Worm (Caenorhabditis elegans): Measurements from ENCODE around the gene Y43H11AL.1.

The Y43H11AL.1 gene

DNA sequence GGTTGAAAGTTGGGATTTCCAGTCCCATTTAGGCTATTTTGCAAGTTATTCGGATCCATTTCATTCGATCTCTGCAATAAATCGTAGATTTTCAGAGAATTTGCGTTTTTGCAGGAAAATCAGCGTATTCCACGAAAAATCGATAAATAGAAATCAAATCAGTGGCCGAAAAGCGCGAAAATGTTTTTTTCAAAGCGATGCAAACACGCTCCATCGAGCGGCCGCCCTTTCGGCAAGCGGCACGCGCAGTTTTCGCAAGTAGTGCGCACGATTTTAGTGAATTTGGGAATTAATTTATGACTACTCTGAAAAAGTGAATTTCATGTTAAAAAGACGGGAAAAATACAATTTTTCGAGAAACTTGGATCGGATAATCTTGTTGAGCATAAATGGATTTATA lies 22.6 kb upstream of the Y43H11AL.1 start (continued):
- TF ChIP-seq nhr-237 (tag; optimal IDR thresholded peaks at IDR 0.05) (peak; percentile 75), ceh-82 (tag; optimal IDR thresholded peaks at IDR 0.05) (peak; percentile 89)

DNA sequence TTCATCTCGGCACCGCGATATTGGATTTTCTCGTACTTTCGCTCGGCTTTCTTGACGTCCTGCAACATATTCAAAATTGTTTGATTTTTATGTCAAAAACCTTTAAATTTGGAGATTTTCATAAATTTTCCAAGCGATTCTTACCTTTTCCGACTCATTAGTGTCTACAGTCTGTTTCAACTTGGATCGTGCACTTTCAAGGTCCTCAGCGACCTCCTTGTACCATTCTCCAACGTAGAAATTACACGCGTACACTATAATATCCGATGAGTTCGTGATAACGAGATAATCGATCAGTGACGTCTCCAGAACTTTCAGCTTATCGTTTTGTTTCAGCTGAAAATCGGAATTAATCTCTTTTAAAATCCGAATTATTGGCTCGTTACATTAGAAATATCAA lies 15.2 kb upstream of the Y43H11AL.1 start:
- no peak for TF ChIP-seq gmeb-1 (tag; optimal IDR thresholded peaks at IDR 0.05)
- no peak for TF ChIP-seq nhr-237 (tag; optimal IDR thresholded peaks at IDR 0.05)
- no peak for TF ChIP-seq unc-62 (GFP tag; optimal IDR thresholded peaks at IDR 0.05)
- TF ChIP-seq skn-1 (tag; optimal IDR thresholded peaks at IDR 0.05) = no peak
- TF ChIP-seq nhr-21 (tag; optimal IDR thresholded peaks at IDR 0.05) = no peak
- no peak for TF ChIP-seq lin-11 (tag; optimal IDR thresholded peaks at IDR 0.05)
- TF ChIP-seq nhr-77 (tag; optimal IDR thresholded peaks at IDR 0.05) = no peak
- no peak for TF ChIP-seq nhr-10 (tag; optimal IDR thresholded peaks at IDR 0.05)
- TF ChIP-seq mab-5 (tag; optimal IDR thresholded peaks at IDR 0.05) = no peak
- no peak for TF ChIP-seq ztf-4 (tag; optimal IDR thresholded peaks at IDR 0.05)
- TF ChIP-seq crh-2 (tag; optimal IDR thresholded peaks at IDR 0.05) = no peak
- TF ChIP-seq mbf-1 (tag; optimal IDR thresholded peaks at IDR 0.05) = no peak
- no peak for TF ChIP-seq peb-1 (tag; optimal IDR thresholded peaks at IDR 0.05)

- peak; percentile 88 for TF ChIP-seq skn-1 (tag; optimal IDR thresholded peaks at IDR 0.05)
- TF ChIP-seq gmeb-1 (tag; optimal IDR thresholded peaks at IDR 0.05) = peak; percentile 18
- peak; percentile 95 for TF ChIP-seq fos-1 (tag; optimal IDR thresholded peaks at IDR 0.05)
- no peak for TF ChIP-seq elt-3 (tag; optimal IDR thresholded peaks at IDR 0.05)
- TF ChIP-seq crh-2 (tag; optimal IDR thresholded peaks at IDR 0.05) = peak; percentile 47
- no peak for TF ChIP-seq unc-39 (tag; optimal IDR thresholded peaks at IDR 0.05)
- TF ChIP-seq lin-39 (tag; optimal IDR thresholded peaks at IDR 0.05) = no peak
- TF ChIP-seq mbf-1 (tag; optimal IDR thresholded peaks at IDR 0.05) = no peak
Observed at ce11 chrII:240043-240442, 7.5 kb upstream of the Y43H11AL.1 start.

DNA sequence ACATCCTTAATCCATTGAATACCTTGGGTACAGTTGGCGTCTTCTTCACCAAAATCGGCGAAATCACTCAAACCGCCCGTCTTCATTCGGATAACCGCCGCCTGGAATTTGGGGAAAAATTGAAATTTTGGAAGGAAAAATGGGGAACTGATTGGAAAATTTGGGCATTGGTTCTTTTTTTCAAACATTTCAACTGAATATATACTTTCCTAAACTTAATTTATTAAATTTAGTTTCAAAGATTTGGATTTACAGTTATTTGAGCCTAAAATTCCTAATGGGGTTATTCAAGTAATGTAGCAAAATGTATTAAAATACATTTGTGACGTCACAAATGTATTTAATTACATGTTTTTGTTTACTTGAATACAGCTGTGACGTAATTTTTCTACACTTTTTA lies 5.2 kb upstream of the Y43H11AL.1 start, which contains the start of gene laat-1:
Gene laat-1, minus strand, starts transcription at position 101 of the 400 bp plus-strand sequence.
- TF ChIP-seq mab-5 (tag; optimal IDR thresholded peaks at IDR 0.05) (no peak), ceh-16 (tag; optimal IDR thresholded peaks at IDR 0.05) (no peak), ztf-11 (tag; optimal IDR thresholded peaks at IDR 0.05) (no peak), sma-3 (GFP tag; optimal IDR thresholded peaks at IDR 0.05) (no peak), egl-27 (tag; optimal IDR thresholded peaks at IDR 0.05) (no peak), nhr-10 (tag; optimal IDR thresholded peaks at IDR 0.05) (no peak), lin-11 (tag; optimal IDR thresholded peaks at IDR 0.05) (no peak), unc-55 (GFP tag; optimal IDR thresholded peaks at IDR 0.05) (no peak), snpc-4 (tag; optimal IDR thresholded peaks at IDR 0.05) (no peak), alr-1 (tag; optimal IDR thresholded peaks at IDR 0.05) (no peak), peb-1 (tag; optimal IDR thresholded peaks at IDR 0.05) (no peak), gmeb-1 (tag; optimal IDR thresholded peaks at IDR 0.05) (no peak)

DNA sequence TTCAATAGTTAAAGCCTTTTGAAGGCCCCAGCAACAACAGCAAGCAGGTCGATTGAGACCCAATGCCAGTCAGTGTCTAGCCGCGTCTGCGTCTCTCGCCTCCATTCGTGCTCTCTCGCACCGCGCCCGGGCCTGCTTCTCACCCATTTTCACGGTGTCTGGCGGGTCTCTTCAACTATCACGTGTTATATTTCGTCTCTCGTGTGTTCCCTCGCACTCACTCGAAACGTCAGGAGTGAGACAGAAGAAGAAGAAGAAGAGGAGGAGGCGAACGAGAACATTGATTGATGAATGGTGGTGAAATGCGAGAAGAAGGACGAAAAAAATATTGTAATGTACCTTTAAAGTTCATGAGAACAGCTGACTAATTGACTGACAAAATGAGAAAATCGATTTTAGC lies 11.3 kb downstream of the Y43H11AL.1 start:
- TF ChIP-seq nhr-12 (tag; optimal IDR thresholded peaks at IDR 0.05) = no peak
- TF ChIP-seq lin-13 (GFP tag; optimal IDR thresholded peaks at IDR 0.05) = peak; percentile 63
- TF ChIP-seq nhr-25 (tag; optimal IDR thresholded peaks at IDR 0.05) = peak; percentile 92
- TF ChIP-seq lsy-2 (tag; optimal IDR thresholded peaks at IDR 0.05) = peak in 1 of 2 experiments; percentile 75
- TF ChIP-seq crh-2 (tag; optimal IDR thresholded peaks at IDR 0.05) = peak; percentile 76
- peak; percentile 75 for TF ChIP-seq sma-3 (GFP tag; optimal IDR thresholded peaks at IDR 0.05)
- TF ChIP-seq zag-1 (tag; optimal IDR thresholded peaks at IDR 0.05) = peak; percentile 62
- peak; percentile 15 for TF ChIP-seq snpc-4 (tag; optimal IDR thresholded peaks at IDR 0.05)
- TF ChIP-seq blmp-1 (tag; optimal IDR thresholded peaks at IDR 0.05; ENCODE audit: insufficient read depth) = peak; percentile 38
- TF ChIP-seq aly-2 (tag; optimal IDR thresholded peaks at IDR 0.05) = no peak
- TF ChIP-seq Y55F3AM.14 (GFP tag; optimal IDR thresholded peaks at IDR 0.05) = peak; percentile 58
- TF ChIP-seq nhr-23 (tag; optimal IDR thresholded peaks at IDR 0.05) = no peak
- no peak for TF ChIP-seq nhr-11 (tag; optimal IDR thresholded peaks at IDR 0.05)
- peak; percentile 68 for TF ChIP-seq unc-62 (GFP tag; optimal IDR thresholded peaks at IDR 0.05)
- no peak for TF ChIP-seq ztf-1 (GFP tag; conservative IDR thresholded peaks at IDR 0.05)
- TF ChIP-seq unc-55 (GFP tag; optimal IDR thresholded peaks at IDR 0.05) = peak; percentile 81
- TF ChIP-seq ztf-4 (tag; optimal IDR thresholded peaks at IDR 0.05) = peak; percentile 54
- TF ChIP-seq nhr-129 (tag; optimal IDR thresholded peaks at IDR 0.05) = peak; percentile 89
- peak; percentile 4 for TF ChIP-seq nhr-10 (tag; optimal IDR thresholded peaks at IDR 0.05)
- TF ChIP-seq fos-1 (tag; optimal IDR thresholded peaks at IDR 0.05) = peak; percentile 78
- peak; percentile 41 for TF ChIP-seq lin-39 (tag; optimal IDR thresholded peaks at IDR 0.05)
- TF ChIP-seq C34F6.9 (tag; optimal IDR thresholded peaks at IDR 0.05) = peak; percentile 90
- no peak for TF ChIP-seq elt-1 (tag; optimal IDR thresholded peaks at IDR 0.05)
- TF ChIP-seq nhr-237 (tag; optimal IDR thresholded peaks at IDR 0.05) = no peak
- peak; percentile 69 for TF ChIP-seq egl-27 (tag; optimal IDR thresholded peaks at IDR 0.05)
- peak; percentile 54 to 89 for TF ChIP-seq mdl-1 (tag; optimal IDR thresholded peaks at IDR 0.05)
- TF ChIP-seq nhr-6 (tag; optimal IDR thresholded peaks at IDR 0.05) = peak; percentile 53
- TF ChIP-seq ceh-82 (tag; optimal IDR thresholded peaks at IDR 0.05) = no peak
- peak; percentile 60 for TF ChIP-seq gmeb-1 (tag; optimal IDR thresholded peaks at IDR 0.05)
- TF ChIP-seq nhr-21 (tag; optimal IDR thresholded peaks at IDR 0.05) = peak; percentile 69
- TF ChIP-seq ceh-16 (tag; optimal IDR thresholded peaks at IDR 0.05) = peak; percentile 11
- TF ChIP-seq ama-1 (optimal IDR thresholded peaks at IDR 0.05) = no peak
- TF ChIP-seq F13H6.1 (tag; optimal IDR thresholded peaks at IDR 0.05) = peak; percentile 87
- no peak for TF ChIP-seq dmd-4 (tag; optimal IDR thresholded peaks at IDR 0.05)
